Fruit fly (Drosophila melanogaster) Kc167 (cell line): Measurements from ENCODE around the gene CG13010.

ENCODE experiments used
- Myc ChIP-seq: fragments of >200 bp; optimal IDR thresholded peaks from 2 replicates; lab custom pipeline; 2017; ENCODE audit warnings: missing external identifiers
- Sin3A ChIP-seq: fragments of >200 bp; optimal IDR thresholded peaks from 2 replicates; lab custom pipeline; 2018; ENCODE audit warnings: missing external identifiers
- h ChIP-seq: fragments of >200 bp; optimal IDR thresholded peaks from 3 replicates; lab custom pipeline; 2018; ENCODE audit warnings: missing external identifiers
- insv ChIP-seq: fragments of >200 bp; optimal IDR thresholded peaks from 3 replicates; lab custom pipeline; 2018; ENCODE audit warnings: missing external identifiers
- psq ChIP-seq: fragments of >200 bp; optimal IDR thresholded peaks from 2 replicates; lab custom pipeline; 2017; ENCODE audit warnings: missing external identifiers
- ttk ChIP-seq: sonication (Bioruptor generic); optimal IDR thresholded peaks from 2 replicates; lab custom pipeline; 2017; ENCODE audit warnings: missing external identifiers

The CG13010 gene

DNA sequence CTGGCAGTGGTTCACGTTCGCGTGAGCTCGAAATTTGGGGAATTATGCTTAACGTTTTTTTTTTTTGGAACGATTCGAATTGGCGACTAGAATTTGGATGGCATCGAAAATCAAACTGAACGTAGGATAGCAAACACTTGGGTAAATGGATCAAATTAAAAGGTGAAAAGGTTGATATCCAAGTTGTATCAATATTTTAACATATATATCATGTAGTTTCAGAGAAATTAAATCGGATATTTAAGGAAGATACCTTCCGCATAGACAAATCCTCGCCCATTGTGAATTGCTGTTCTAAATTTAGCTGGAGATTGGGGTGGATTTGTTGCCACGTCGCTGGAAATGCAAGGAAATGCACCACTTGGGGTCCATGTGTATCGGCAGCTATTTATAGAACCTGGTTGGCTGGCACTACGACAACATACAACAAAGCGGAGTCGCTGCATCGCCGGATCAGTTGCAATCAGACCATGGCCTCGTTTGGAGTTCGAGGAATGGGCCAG is at the start of gene CG13010, which contains the start of gene sing:
TSS of gene CG13010 (minus strand) at position 101 of the 503 bp plus-strand sequence.
TSS of gene sing (plus strand) at position 453 of the 503 bp plus-strand sequence.
- TF ChIP-seq psq (no peak), Myc (no peak), h (lab: Kevin White, UChicago) (no peak), Sin3A (lab: Kevin White, UChicago) (no peak), insv (no peak), ttk (lab: Kevin White, UChicago) (no peak)

DNA sequence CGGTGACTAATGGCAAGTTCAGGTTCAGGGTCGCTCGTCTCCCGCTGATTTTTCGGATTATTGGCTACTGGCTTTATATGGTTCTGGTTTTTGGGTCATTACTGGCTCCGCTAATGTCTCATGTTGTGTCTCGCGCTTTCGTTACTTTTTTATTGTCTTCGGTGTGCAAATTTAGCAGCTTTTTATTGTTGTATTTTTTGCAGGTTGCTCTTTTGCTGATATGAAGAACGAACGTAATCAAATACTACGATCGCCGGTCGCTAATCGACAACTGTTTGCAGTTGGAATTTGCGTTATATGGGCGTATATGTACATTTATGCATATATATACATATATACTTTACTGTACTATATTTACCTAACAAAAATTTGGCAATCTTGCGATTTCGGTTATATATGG is 45.8 kb upstream of the CG13010 start:
- TF ChIP-seq h (lab: Kevin White, UChicago) (no peak), insv (no peak), Sin3A (lab: Kevin White, UChicago) (no peak), Myc (no peak), psq (no peak), ttk (lab: Kevin White, UChicago) (no peak)

dm6 chrX:16723203-16724173 is 44.7 kb upstream of the CG13010 start:
- TF ChIP-seq Myc (no peak), psq (no peak), ttk (lab: Kevin White, UChicago) (no peak), insv (no peak), h (lab: Kevin White, UChicago) (no peak), Sin3A (lab: Kevin White, UChicago) (no peak)

DNA sequence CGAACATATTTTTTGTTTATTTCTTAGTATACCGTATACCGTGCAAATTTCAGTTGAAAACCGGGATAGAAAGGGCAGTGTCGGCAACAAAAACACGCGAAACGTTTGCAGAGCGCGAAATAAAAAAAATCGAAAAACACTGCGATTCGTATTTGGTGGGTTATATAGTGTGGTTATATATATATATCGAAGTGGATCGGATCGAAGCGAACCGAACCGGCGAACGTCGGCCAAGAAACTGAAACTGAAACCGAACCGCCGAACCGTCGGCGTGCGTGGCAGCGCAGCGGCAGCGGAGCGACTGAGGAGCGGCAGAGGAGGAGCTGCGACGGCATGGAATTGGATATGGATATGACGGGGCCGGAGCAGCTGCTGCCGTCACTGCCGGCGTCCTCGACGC is 42.4 kb upstream of the CG13010 start, which contains the start of the genes CG32572 and CG34325:
TSS of gene CG32572 (plus strand) at position 16 of the 400 bp plus-strand sequence.
TSS of gene CG34325 (minus strand) at position 244 of the 400 bp plus-strand sequence.
- TF ChIP-seq Sin3A (lab: Kevin White, UChicago) (no peak), h (lab: Kevin White, UChicago) (no peak), psq (no peak), insv (no peak), Myc (no peak), ttk (lab: Kevin White, UChicago) (no peak)

dm6 chrX:16718169-16718723 is 39.5 kb upstream of the CG13010 start:
- TF ChIP-seq psq (no peak), insv (no peak), Sin3A (lab: Kevin White, UChicago) (no peak), ttk (lab: Kevin White, UChicago) (no peak), Myc (no peak), h (lab: Kevin White, UChicago) (no peak)

DNA sequence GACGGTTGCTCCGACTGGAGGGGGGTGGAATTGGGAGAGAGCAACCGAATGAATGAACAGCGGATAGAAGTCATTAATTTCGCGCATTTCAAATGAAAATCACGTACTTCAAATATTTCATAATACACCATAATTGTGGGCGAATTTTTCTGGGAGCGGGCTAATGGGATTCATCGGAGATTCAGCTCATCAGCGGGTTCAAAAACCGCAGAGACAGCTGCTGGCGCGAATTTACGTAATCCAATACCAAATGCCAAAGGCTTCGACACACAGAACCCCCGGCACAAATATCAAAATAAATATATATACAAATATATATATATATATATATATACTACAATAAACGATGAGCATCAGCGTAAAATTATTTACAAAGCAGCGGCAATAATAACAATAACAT is 37.9 kb upstream of the CG13010 start:
- TF ChIP-seq insv (no peak), Sin3A (lab: Kevin White, UChicago) (no peak), Myc (no peak), ttk (lab: Kevin White, UChicago) (no peak), psq (no peak), h (lab: Kevin White, UChicago) (no peak)

DNA sequence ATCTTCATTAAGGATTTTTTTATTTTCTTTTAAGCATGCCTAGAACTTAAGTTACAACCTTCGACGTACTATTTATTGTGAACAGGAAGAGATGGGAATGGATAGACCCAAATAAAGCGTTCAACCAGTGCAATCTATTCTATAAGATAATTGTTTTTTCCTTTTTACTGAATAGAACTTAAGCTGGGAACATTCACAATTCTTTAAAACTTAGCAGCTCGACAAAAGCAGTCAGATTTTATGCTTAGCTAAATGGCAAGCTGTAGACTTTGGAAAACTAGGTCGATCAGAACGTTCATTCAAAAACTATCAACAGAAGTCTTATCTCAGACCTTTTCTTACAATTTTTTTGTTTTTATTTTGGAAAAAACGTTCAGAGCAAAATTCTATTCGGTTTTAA is 32.3 kb upstream of the CG13010 start, which contains the start of gene CG13008:
TSS of gene CG13008 (plus strand) at position 301 of the 400 bp plus-strand sequence.
- TF ChIP-seq Sin3A (lab: Kevin White, UChicago) (no peak), ttk (lab: Kevin White, UChicago) (no peak), insv (no peak), psq (no peak), Myc (no peak), h (lab: Kevin White, UChicago) (no peak)

DNA sequence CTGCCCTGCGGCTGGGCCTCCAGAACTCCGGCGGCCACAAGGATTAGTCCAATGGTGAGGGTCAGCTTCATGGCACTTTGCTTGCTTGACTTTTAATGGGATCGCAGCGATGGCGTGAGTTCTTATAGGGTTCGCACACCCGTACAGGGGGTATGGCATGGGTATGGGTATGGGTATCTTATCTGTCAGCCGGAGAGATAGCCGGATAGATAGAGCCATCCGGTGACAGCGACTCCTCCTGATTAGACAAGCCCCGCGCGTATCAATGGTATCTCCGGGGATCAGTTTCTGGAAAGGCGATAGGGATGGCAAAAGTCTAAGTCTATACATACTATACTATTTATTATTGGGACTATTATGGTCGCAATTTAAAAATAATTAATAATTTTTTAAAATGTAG is 28.0 kb upstream of the CG13010 start, which contains the start of gene CG9672:
TSS of gene CG9672 (minus strand) at position 101 of the 400 bp plus-strand sequence.
- TF ChIP-seq ttk (lab: Kevin White, UChicago) (no peak), Sin3A (lab: Kevin White, UChicago) (no peak), insv (no peak), Myc (no peak), h (lab: Kevin White, UChicago) (no peak)

DNA sequence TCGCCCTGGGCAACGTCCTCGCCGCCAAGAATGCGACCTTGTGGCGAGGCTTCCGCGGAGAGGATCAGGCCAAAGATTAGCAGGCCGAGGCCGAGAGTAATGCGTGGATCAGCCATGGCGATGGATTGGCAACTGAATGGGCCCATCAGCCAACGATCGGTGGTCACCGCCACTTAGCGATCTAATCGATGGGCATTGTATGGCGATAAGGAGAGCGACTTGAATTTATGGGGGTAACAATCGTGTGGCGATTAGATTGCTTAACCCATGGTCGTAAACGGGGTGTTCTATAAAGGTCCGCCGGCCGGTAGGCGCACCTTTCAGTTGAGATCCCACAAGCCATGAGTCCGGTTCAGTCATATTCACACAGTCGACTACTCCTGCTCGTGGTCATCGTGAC is 25.0 kb upstream of the CG13010 start, which contains the start of the genes CG9673 and CG4653:
TSS of gene CG9673 (minus strand) at position 138 of the 400 bp plus-strand sequence.
TSS of gene CG4653 (plus strand) at position 335 of the 400 bp plus-strand sequence.
- TF ChIP-seq insv (no peak), Myc (no peak), ttk (lab: Kevin White, UChicago) (no peak), h (lab: Kevin White, UChicago) (no peak), psq (no peak), Sin3A (lab: Kevin White, UChicago) (no peak)

DNA sequence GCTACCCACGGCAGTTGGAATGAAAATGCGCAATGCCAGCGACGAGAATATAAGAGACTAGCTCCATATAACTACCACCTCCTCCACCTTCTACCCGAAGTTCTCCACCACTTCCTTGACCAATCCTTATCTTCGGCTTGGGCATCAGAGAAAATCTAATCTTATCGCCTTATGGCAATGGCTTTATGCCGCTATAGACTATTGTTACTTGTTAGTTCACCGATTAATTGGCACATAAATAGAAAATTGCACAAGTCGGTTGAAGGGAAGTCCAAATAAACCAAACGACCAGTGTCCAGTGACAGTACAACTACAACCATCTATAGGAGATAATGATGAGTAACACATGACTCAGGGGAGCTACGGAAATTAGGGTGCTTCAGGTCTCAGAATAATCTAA is 23.2 kb upstream of the CG13010 start, which contains the start of gene sphe:
TSS of gene sphe (minus strand) at position 32 of the 400 bp plus-strand sequence.
- no peak for TF ChIP-seq Sin3A (lab: Kevin White, UChicago)
- TF ChIP-seq h (lab: Kevin White, UChicago), result no peak
- TF ChIP-seq psq, result no peak
- TF ChIP-seq Myc, result no peak
- TF ChIP-seq ttk (lab: Kevin White, UChicago), result no peak
- no peak for TF ChIP-seq insv

dm6 chrX:16700070-16700469 is 21.3 kb upstream of the CG13010 start, which contains the start of gene CG9676:
Gene CG9676, minus strand, starts transcription at chrX:16700170.
- TF ChIP-seq insv (no peak), ttk (lab: Kevin White, UChicago) (no peak), h (lab: Kevin White, UChicago) (no peak), Myc (no peak), psq (no peak), Sin3A (lab: Kevin White, UChicago) (no peak)
